Worm (Caenorhabditis elegans) whole organism, young adult: ENCODE data around the gene F54F7.8.

Experiments used
- dpl-1 ChIP-seq: fragments of 150-350 bp; optimal IDR thresholded peaks from 2 replicates; lab custom pipeline; 2014; ENCODE audit warnings: missing biosample characterization, missing genetic modification reagents, missing genetic modification characterization
- lin-40 ChIP-seq: sonication (generic microtip); optimal IDR thresholded peaks from 2 replicates; lab custom pipeline; 2016; ENCODE audit warnings: missing genetic modification characterization, mild to moderate bottlenecking, missing compliant biosample characterization, missing genotype, missing genetic modification reagents
- lsl-1 ChIP-seq: fragments of 200-800 bp; sonication (Bioruptor generic); optimal IDR thresholded peaks from 2 replicates; lab custom pipeline; 2018; ENCODE audit warnings: mild to moderate bottlenecking, missing genetic modification characterization, moderate library complexity, missing compliant biosample characterization
- tbx-9 ChIP-seq: sonication (generic microtip); optimal IDR thresholded peaks from 2 replicates; lab custom pipeline; 2016; ENCODE audit warnings: borderline replicate concordance, missing genetic modification characterization, inconsistent platforms, missing compliant biosample characterization
- unc-62 ChIP-seq: fragments of 150-350 bp; optimal IDR thresholded peaks from 2 replicates; lab custom pipeline; 2014; ENCODE audit warnings: missing biosample characterization, missing genetic modification reagents, missing genetic modification characterization

DNA sequence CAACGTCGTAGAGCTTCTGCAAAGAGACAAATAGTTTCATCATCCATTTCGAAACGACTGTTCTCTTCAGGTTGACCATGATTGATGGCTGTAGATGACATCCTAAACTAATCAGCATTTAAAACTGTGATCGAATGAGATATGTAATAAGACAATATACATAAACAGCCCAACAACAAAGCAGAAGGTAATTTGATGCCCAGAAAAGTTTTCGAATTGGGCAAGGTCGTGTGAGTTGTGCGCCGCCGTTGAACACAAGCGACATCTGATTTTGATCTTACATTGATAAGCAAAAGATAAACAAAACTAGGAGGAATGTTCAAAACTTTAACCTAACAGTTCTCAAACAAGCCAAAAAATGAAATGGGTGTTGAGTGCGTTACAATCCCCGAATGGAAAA, 30.8 kb upstream of the F54F7.8 start, which contains the start of gene Y62H9A.7:
- TF ChIP-seq dpl-1 (GFP tag; lab: Kevin White, UChicago) (no peak), lsl-1 (GFP tag; lab: Kevin White, UChicago) (no peak), lin-40 (tag; lab: Kevin White, UChicago) (no peak), tbx-9 (tag; lab: Kevin White, UChicago) (no peak), unc-62 (no peak)
